Worm (Caenorhabditis elegans): ENCODE measurements around the gene mfsd-8.

The mfsd-8 gene

DNA sequence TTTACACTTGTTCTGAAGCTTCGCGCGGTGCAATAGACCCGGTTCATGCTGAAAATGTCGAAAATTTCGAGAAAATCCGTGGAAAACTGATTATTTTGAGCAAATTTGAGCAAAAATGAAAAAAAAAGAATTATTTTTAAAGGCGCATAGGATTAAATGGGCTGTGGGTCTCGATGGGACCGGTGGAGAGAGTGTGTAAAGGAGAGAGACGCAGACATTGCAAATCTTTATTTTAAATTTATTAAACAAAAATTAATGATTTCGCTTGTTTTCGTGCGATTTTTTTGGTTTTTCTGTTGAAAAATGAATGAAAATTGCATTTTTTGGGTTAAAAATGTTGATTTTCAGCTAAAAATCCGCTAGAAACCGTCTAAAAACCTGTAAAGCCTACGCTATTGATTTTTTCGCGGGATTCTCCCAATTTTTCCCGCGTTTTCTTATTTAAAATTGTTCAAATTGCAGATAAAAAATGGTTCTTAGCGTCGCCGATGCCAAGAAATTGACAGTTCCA is 12.2 kb downstream of the mfsd-8 start, which contains the start of the genes Y53G8AR.8 and Y53G8AR.6 (continued):
- TF ChIP-seq xbp-1 (tag; optimal IDR thresholded peaks at IDR 0.05): peak; percentile 1
- no peak for TF ChIP-seq vab-15 (tag; optimal IDR thresholded peaks at IDR 0.05)
- peak; percentile 25; the same call in 1 of the 2 replicates for TF ChIP-seq isw-1 (GFP tag; IDR thresholded peaks at IDR 0.05)
- TF ChIP-seq ceh-90 (tag; optimal IDR thresholded peaks at IDR 0.05): no peak
- TF ChIP-seq lin-14 (GFP tag; optimal IDR thresholded peaks at IDR 0.05): no peak

DNA sequence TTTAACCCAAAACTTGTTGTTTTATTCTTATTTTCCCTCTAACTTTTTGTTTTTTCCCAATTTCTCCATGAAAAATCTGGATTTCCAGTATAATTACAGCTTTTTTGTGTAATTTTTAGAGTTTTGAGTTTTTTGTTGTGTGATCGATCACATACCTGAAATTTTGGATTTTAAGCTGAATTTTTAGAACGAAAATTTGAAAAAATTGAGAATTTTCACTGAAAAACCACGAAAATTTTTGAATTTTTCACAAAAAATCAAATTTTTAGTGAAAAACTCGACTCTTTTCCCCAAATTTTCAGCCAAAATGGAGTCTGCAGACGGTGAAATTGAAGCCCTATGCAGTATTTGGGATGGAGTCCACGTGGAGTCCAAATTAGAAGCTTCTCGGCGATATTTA is 15.0 kb downstream of the mfsd-8 start, which contains the start of gene Y53G8AR.5:
Gene Y53G8AR.5 (plus strand): TSS at position 301 of the 400 bp plus-strand sequence.
- TF ChIP-seq nhr-85 (tag) (peak; percentile 49), vab-15 (tag; optimal IDR thresholded peaks at IDR 0.05) (no peak)

DNA sequence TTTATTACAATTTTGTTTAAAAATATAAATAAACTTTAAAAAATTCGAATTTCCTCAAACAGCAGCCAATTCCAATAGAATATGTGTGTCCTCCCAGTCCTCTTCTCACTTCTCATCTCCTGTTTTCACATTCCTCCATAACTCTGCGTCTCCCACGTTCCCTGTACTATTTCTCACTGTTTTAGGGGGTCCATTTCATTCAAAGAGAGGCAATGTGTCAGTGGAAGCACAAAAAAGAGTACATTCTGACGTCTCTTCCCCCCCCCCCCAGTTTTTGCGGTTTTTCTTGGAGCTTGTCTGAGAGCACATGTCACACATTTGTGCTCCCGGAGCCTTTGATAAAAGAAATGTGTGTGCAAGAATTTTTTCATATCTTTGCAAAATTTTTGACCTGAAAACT is 22.4 kb downstream of the mfsd-8 start:
- no peak for TF ChIP-seq unc-130 (tag; optimal IDR thresholded peaks at IDR 0.05)
- no peak for TF ChIP-seq lin-15B (tag; optimal IDR thresholded peaks at IDR 0.05)
- no peak for TF ChIP-seq Y116A8C.19 (tag; optimal IDR thresholded peaks at IDR 0.05; ENCODE audit: borderline replicate concordance)
- TF ChIP-seq ceh-8 (GFP tag; optimal IDR thresholded peaks at IDR 0.05): no peak
- TF ChIP-seq dpl-1 (GFP tag; optimal IDR thresholded peaks at IDR 0.05): peak in 1 of 3 experiments; percentile 4
- peak; percentile 5 to 12 for TF ChIP-seq efl-1 (optimal IDR thresholded peaks at IDR 0.05)
- peak in 1 of 2 experiments; percentile 66 for TF ChIP-seq efl-1 (GFP tag; optimal IDR thresholded peaks at IDR 0.05 in 1 of 2)
- peak; percentile 37 for TF ChIP-seq unc-86 (tag; optimal IDR thresholded peaks at IDR 0.05)
- TF ChIP-seq mdl-1 (tag; optimal IDR thresholded peaks at IDR 0.05): peak in 1 of 2 experiments; percentile 3
- TF ChIP-seq lsy-2 (tag; optimal IDR thresholded peaks at IDR 0.05): peak in 1 of 2 experiments; percentile 19
- no peak for TF ChIP-seq jun-1 (tag; optimal IDR thresholded peaks at IDR 0.05)
- no peak for TF ChIP-seq F16B12.6 (tag; optimal IDR thresholded peaks at IDR 0.05)
- peak; percentile 3 for TF ChIP-seq mep-1 (tag; optimal IDR thresholded peaks at IDR 0.05)
- no peak for TF ChIP-seq fkh-10 (GFP tag; optimal IDR thresholded peaks at IDR 0.05)
- no peak for TF ChIP-seq fos-1 (tag; optimal IDR thresholded peaks at IDR 0.05)
- peak; percentile 70 for TF ChIP-seq lin-14 (GFP tag; optimal IDR thresholded peaks at IDR 0.05)
- peak; percentile 61 for TF ChIP-seq dsc-1 (tag; optimal IDR thresholded peaks at IDR 0.05)
- peak; percentile 46 for TF ChIP-seq nhr-85 (tag)
- peak in 1 of 3 experiments; percentile 42 for TF ChIP-seq ceh-82 (tag; optimal IDR thresholded peaks at IDR 0.05)
- TF ChIP-seq nhr-84 (tag; optimal IDR thresholded peaks at IDR 0.05): no peak
- peak; percentile 1 for TF ChIP-seq snu-23 (GFP tag; optimal IDR thresholded peaks at IDR 0.05)
- no peak for TF ChIP-seq nhr-20 (tag; optimal IDR thresholded peaks at IDR 0.05)

DNA sequence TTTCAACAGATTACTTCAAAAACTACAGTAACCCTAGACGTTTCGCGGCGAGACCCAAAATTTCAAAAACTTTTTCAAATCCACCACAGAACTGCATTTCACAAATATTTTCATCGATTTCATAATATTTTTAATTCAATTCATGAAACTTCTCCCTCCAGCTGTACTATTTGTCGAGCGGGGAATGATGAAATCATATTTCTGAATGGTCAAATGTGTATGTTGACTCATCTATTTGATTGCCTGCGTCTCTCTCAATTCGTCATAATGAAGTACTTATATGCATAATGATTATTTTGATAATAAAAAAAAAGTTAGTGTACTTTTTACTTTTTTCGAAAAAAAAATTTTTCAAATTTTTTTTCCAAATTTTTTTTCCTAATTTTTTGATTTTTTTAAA is 24.2 kb downstream of the mfsd-8 start:
- TF ChIP-seq nhr-12 (tag; optimal IDR thresholded peaks at IDR 0.05) (no peak), efl-3 (GFP tag; optimal IDR thresholded peaks at IDR 0.05) (no peak), jun-1 (tag; optimal IDR thresholded peaks at IDR 0.05) (peak; percentile 62), skn-1 (tag; optimal IDR thresholded peaks at IDR 0.05) (peak; percentile 70)

DNA sequence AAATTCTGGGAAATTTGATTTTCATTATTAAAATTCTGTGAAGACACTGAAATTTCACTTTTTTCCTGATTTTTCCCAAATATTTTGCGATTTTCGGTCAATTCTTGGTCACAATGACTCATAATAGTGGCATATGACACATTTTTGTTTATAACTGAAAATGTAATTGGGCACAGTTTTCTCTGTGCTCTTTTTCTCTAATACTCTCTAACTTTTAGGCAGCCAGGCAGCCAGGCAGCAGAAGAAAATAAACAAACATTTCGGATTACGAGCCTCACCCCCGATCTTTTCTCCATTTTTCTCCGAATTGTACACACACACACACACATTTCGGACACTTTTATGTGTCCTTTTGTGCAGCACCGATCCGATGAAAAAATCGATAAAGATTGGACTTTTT is 25.3 kb downstream of the mfsd-8 start:
- TF ChIP-seq aha-1 (tag; optimal IDR thresholded peaks at IDR 0.05): no peak
- no peak for TF ChIP-seq fkh-4 (tag; optimal IDR thresholded peaks at IDR 0.05; ENCODE audit: borderline replicate concordance)
- no peak for TF ChIP-seq C34B4.2 (tag; optimal IDR thresholded peaks at IDR 0.05)
- TF ChIP-seq mep-1 (tag; optimal IDR thresholded peaks at IDR 0.05): no peak
- no peak for TF ChIP-seq hlh-17 (GFP tag; optimal IDR thresholded peaks at IDR 0.05; ENCODE audit: borderline replicate concordance)
- no peak for TF ChIP-seq zag-1 (tag; optimal IDR thresholded peaks at IDR 0.05)
- TF ChIP-seq rnt-1 (tag; optimal IDR thresholded peaks at IDR 0.05): no peak
- TF ChIP-seq alr-1 (tag; optimal IDR thresholded peaks at IDR 0.05; ENCODE audit: borderline replicate concordance): no peak
- peak; percentile 7 for TF ChIP-seq nhr-77 (tag; optimal IDR thresholded peaks at IDR 0.05)
- TF ChIP-seq lir-3 (tag; optimal IDR thresholded peaks at IDR 0.05; ENCODE audit: poor library complexity): no peak
- TF ChIP-seq mdl-1 (tag; optimal IDR thresholded peaks at IDR 0.05): no peak
- no peak for TF ChIP-seq egl-13 (tag; optimal IDR thresholded peaks at IDR 0.05)
- TF ChIP-seq unc-98 (GFP tag; IDR thresholded peaks at IDR 0.05): no peak
- no peak for TF ChIP-seq F16B12.6 (tag; optimal IDR thresholded peaks at IDR 0.05)
- TF ChIP-seq nhr-20 (tag; optimal IDR thresholded peaks at IDR 0.05): no peak
- TF ChIP-seq pax-3 (tag; optimal IDR thresholded peaks at IDR 0.05): no peak
- TF ChIP-seq unc-130 (tag; optimal IDR thresholded peaks at IDR 0.05): no peak
- TF ChIP-seq fos-1 (tag; optimal IDR thresholded peaks at IDR 0.05): peak; percentile 0
- no peak for TF ChIP-seq skn-1 (tag; optimal IDR thresholded peaks at IDR 0.05)
- TF ChIP-seq lin-13 (GFP tag; optimal IDR thresholded peaks at IDR 0.05): no peak
- TF ChIP-seq pag-3 (tag; optimal IDR thresholded peaks at IDR 0.05; ENCODE audit: borderline replicate concordance, insufficient read depth): no peak
- no peak for TF ChIP-seq swsn-7 (tag; optimal IDR thresholded peaks at IDR 0.05)
- TF ChIP-seq unc-86 (tag; optimal IDR thresholded peaks at IDR 0.05): no peak
- no peak for TF ChIP-seq ceh-8 (GFP tag; optimal IDR thresholded peaks at IDR 0.05)
